Worm (Caenorhabditis elegans) whole organism, late embryonic: ENCODE measurements around the gene F09B12.5.

Source experiments
- C08G9.2 ChIP-seq: sonication (generic microtip); optimal IDR thresholded peaks from 2 replicates; lab custom pipeline; 2016; ENCODE audit warnings: mild to moderate bottlenecking, missing genetic modification characterization, moderate library complexity, missing compliant biosample characterization
- C38D4.7 ChIP-seq: fragments of 200-800 bp; sonication (Bioruptor generic); optimal IDR thresholded peaks from 2 replicates; lab custom pipeline; 2018; ENCODE audit warnings: mild to moderate bottlenecking, missing genetic modification characterization, moderate library complexity, missing compliant biosample characterization
- F13H6.1 ChIP-seq: sonication (generic microtip); optimal IDR thresholded peaks from 2 replicates; lab custom pipeline; 2016; ENCODE audit warnings: missing genetic modification characterization, missing compliant biosample characterization
- K02D7.2 ChIP-seq: sonication (generic microtip); optimal IDR thresholded peaks from 2 replicates; lab custom pipeline; 2017; ENCODE audit warnings: mild to moderate bottlenecking, missing genetic modification characterization, missing compliant biosample characterization
- T23F11.4 ChIP-seq: fragments of 200-800 bp; sonication (Bioruptor generic); optimal IDR thresholded peaks from 2 replicates; lab custom pipeline; 2018; ENCODE audit warnings: mild to moderate bottlenecking, missing genetic modification characterization, missing compliant biosample characterization
- ahr-1 ChIP-seq: sonication (generic microtip); optimal IDR thresholded peaks from 2 replicates; lab custom pipeline; 2016; ENCODE audit warnings: missing genetic modification characterization, missing compliant biosample characterization
- ama-1 ChIP-seq: fragments of 150-350 bp; optimal IDR thresholded peaks from 2 replicates; lab custom pipeline; 2014
- ceh-14 ChIP-seq: sonication (generic microtip); optimal IDR thresholded peaks from 2 replicates; lab custom pipeline; 2016; ENCODE audit warnings: missing genotype, missing genetic modification characterization, missing compliant biosample characterization
- ceh-18 ChIP-seq: sonication (generic microtip); optimal IDR thresholded peaks from 2 replicates; lab custom pipeline; 2016; ENCODE audit warnings: missing genetic modification characterization, missing compliant biosample characterization
- ceh-19 ChIP-seq: fragments of 200-800 bp; sonication (Bioruptor generic); optimal IDR thresholded peaks from 2 replicates; lab custom pipeline; 2018; ENCODE audit warnings: mild to moderate bottlenecking, missing genetic modification characterization, missing compliant biosample characterization
- ceh-2 ChIP-seq: sonication (generic microtip); optimal IDR thresholded peaks from 2 replicates; lab custom pipeline; 2016; ENCODE audit warnings: missing genotype, missing genetic modification characterization, missing compliant biosample characterization
- ceh-22 ChIP-seq: sonication (generic microtip); optimal IDR thresholded peaks from 2 replicates; lab custom pipeline; 2017; ENCODE audit warnings: missing biosample characterization, missing genetic modification characterization
- ceh-24 ChIP-seq: sonication (generic microtip); optimal IDR thresholded peaks from 2 replicates; lab custom pipeline; 2016; ENCODE audit warnings: mild to moderate bottlenecking, missing genetic modification characterization, missing compliant biosample characterization
- ceh-34 ChIP-seq: sonication (generic microtip); optimal IDR thresholded peaks from 2 replicates; lab custom pipeline; 2016; ENCODE audit warnings: mild to moderate bottlenecking, missing genetic modification characterization, missing compliant biosample characterization
- ceh-6 ChIP-seq: fragments of 200-800 bp; sonication (Bioruptor generic); optimal IDR thresholded peaks from 2 replicates; lab custom pipeline; 2018; ENCODE audit warnings: mild to moderate bottlenecking, missing genetic modification characterization, missing compliant biosample characterization
- elt-4 ChIP-seq: sonication (generic microtip); optimal IDR thresholded peaks from 2 replicates; lab custom pipeline; 2016; ENCODE audit warnings: missing genetic modification characterization, missing compliant biosample characterization
- fkh-10 ChIP-seq: fragments of 150-350 bp; optimal IDR thresholded peaks from 2 replicates; lab custom pipeline; 2014; ENCODE audit warnings: missing biosample characterization, missing genetic modification reagents, missing genetic modification characterization
- fkh-6 ChIP-seq: sonication (generic microtip); optimal IDR thresholded peaks from 2 replicates; lab custom pipeline; 2016; ENCODE audit warnings: missing genetic modification characterization, missing compliant biosample characterization
- hlh-13 ChIP-seq: fragments of 200-800 bp; sonication (Bioruptor generic); optimal IDR thresholded peaks from 2 replicates; lab custom pipeline; 2018; ENCODE audit warnings: mild to moderate bottlenecking, missing genetic modification characterization, missing compliant biosample characterization
- hlh-30 ChIP-seq: sonication (generic microtip); optimal IDR thresholded peaks from 2 replicates; lab custom pipeline; 2017; ENCODE audit warnings: antibody characterized with exemption, missing genetic modification characterization, missing compliant biosample characterization; ENCODE audit not compliant: insufficient read depth
- hlh-8 ChIP-seq: sonication (generic microtip); optimal IDR thresholded peaks from 2 replicates; lab custom pipeline; 2016; ENCODE audit warnings: missing genotype, missing genetic modification characterization, missing compliant biosample characterization
- lin-11 ChIP-seq: fragments of 200-800 bp; sonication (Bioruptor generic); optimal IDR thresholded peaks from 2 replicates; lab custom pipeline; 2018; ENCODE audit warnings: mild to moderate bottlenecking, missing genetic modification characterization, missing compliant biosample characterization
- mec-3 ChIP-seq: sonication (generic microtip); optimal IDR thresholded peaks from 2 replicates; lab custom pipeline; 2016; ENCODE audit warnings: borderline replicate concordance, missing genetic modification characterization, missing compliant biosample characterization
- nhr-11 ChIP-seq: fragments of 150-350 bp; optimal IDR thresholded peaks from 2 replicates; lab custom pipeline; 2014; ENCODE audit warnings: missing biosample characterization, missing genetic modification characterization
- pat-9 ChIP-seq: fragments of 200-800 bp; sonication (Bioruptor generic); optimal IDR thresholded peaks from 2 replicates; lab custom pipeline; 2018; ENCODE audit warnings: mild to moderate bottlenecking, missing genetic modification characterization, moderate library complexity, missing compliant biosample characterization
- pax-1 ChIP-seq: fragments of 150-350 bp; optimal IDR thresholded peaks from 2 replicates; lab custom pipeline; 2014; ENCODE audit warnings: missing biosample characterization, missing genetic modification characterization
- pha-2 ChIP-seq: sonication (generic microtip); optimal IDR thresholded peaks from 2 replicates; lab custom pipeline; 2017; ENCODE audit warnings: mild to moderate bottlenecking, missing genetic modification characterization, missing compliant biosample characterization
- pqm-1 ChIP-seq: sonication (generic microtip); optimal IDR thresholded peaks from 2 replicates; lab custom pipeline; 2016; ENCODE audit warnings: missing genetic modification characterization, missing compliant biosample characterization
- ref-2 ChIP-seq: sonication (generic microtip); optimal IDR thresholded peaks from 2 replicates; lab custom pipeline; 2016; ENCODE audit warnings: missing genetic modification characterization, missing compliant biosample characterization
- tbx-2 ChIP-seq: sonication (generic microtip); optimal IDR thresholded peaks from 2 replicates; lab custom pipeline; 2016; ENCODE audit warnings: missing genetic modification characterization, missing compliant biosample characterization
- tbx-7 ChIP-seq: sonication (generic microtip); optimal IDR thresholded peaks from 2 replicates; lab custom pipeline; 2016; ENCODE audit warnings: missing genotype, missing genetic modification characterization, missing compliant biosample characterization
- ttx-3 ChIP-seq: sonication (generic microtip); optimal IDR thresholded peaks from 2 replicates; lab custom pipeline; 2016; ENCODE audit warnings: missing genetic modification reagents, missing genetic modification characterization, missing compliant biosample characterization
- unc-42 ChIP-seq: sonication (generic microtip); optimal IDR thresholded peaks from 2 replicates; lab custom pipeline; 2016; ENCODE audit warnings: missing genotype, missing genetic modification characterization, missing compliant biosample characterization
- unc-86 ChIP-seq: sonication (generic microtip); optimal IDR thresholded peaks from 2 replicates; lab custom pipeline; 2016; ENCODE audit warnings: missing genetic modification characterization, missing compliant biosample characterization

Gene F09B12.5

ce11 chrX:15050006-15050405 lies 34.5 kb upstream of the F09B12.5 start:
- no peak for TF ChIP-seq tbx-7 (tag; lab: Kevin White, UChicago)
- no peak for TF ChIP-seq ceh-19
- TF ChIP-seq nhr-11 (tag; lab: Kevin White, UChicago), result no peak
- TF ChIP-seq ttx-3, result no peak
- TF ChIP-seq unc-42 (tag; lab: Kevin White, UChicago), result no peak
- no peak for TF ChIP-seq T23F11.4
- TF ChIP-seq ceh-14 (tag; lab: Kevin White, UChicago), result no peak
- no peak for TF ChIP-seq elt-4 (tag; lab: Kevin White, UChicago)
- no peak for TF ChIP-seq unc-86 (tag; lab: Kevin White, UChicago)

DNA sequence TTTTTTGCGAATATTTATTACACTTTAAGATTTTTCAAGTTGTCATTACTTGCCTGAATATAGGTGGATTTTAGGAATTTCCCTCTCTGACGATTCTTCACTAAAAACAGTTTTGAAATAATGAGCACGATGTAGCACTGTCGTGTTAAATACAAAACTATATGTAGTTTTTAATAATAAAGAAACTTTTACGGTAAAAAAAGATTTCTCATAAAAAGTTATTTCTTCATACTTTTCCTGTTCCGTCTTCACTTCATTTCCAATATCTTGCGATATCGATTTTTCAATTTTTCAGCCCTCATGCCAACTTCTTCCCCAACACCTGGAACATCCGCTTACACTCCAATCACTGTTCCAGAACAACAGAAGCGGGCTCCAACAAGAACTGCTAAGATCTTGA lies 32.1 kb upstream of the F09B12.5 start, which contains the start of gene H03G16.6:
TSS of gene H03G16.6 (plus strand) at position 301 of the 400 bp plus-strand sequence.
- TF ChIP-seq hlh-8 (tag; lab: Kevin White, UChicago), result no peak
- TF ChIP-seq fkh-10 (GFP tag; lab: Kevin White, UChicago), result no peak
- TF ChIP-seq hlh-30 (tag; lab: Kevin White, UChicago), result no peak
- TF ChIP-seq mec-3, result no peak
- TF ChIP-seq pqm-1 (tag; lab: Kevin White, UChicago), result no peak
- no peak for TF ChIP-seq ceh-24 (tag; lab: Kevin White, UChicago)
- TF ChIP-seq ceh-14 (tag; lab: Kevin White, UChicago), result no peak
- TF ChIP-seq unc-42 (tag; lab: Kevin White, UChicago), result no peak
- TF ChIP-seq ama-1 (lab: Kevin White, UChicago), result no peak
- TF ChIP-seq, all 69 proteins: peak for 0

ce11 chrX:15053223-15053933 lies 31.1 kb upstream of the F09B12.5 start, which contains the start of gene H03G16.1:
H03G16.1 (plus strand) TSS chrX:15053883.
- TF ChIP-seq ceh-14 (tag; lab: Kevin White, UChicago) (no peak), ref-2 (tag; lab: Kevin White, UChicago) (no peak), pax-1 (no peak), ttx-3 (no peak), ceh-18 (tag; lab: Kevin White, UChicago) (no peak), T23F11.4 (no peak), C08G9.2 (tag; lab: Kevin White, UChicago) (no peak), ahr-1 (no peak), tbx-2 (no peak)
- TF ChIP-seq, all 69 proteins: peak for 0

DNA sequence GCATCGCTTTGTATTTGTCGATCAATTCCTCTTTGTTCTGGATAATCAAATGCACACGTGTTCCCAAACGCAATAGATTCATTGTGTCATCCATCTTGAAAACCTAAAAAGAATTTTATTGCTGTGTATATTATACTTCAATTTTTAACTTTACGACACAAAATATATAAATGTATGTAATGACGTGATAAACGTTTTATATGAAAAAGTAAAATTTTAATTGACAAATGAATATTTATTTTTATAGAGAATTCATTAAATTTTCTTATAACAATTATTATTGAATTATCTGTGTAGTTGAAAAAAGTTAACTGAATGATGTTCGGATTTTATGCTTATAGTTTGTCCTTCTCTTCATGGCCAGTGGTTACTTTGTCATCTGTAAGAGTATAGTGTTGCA lies 28.6 kb upstream of the F09B12.5 start, which contains the start of gene H03G16.7:
TSS of gene H03G16.7 (minus strand) at position 101 of the 400 bp plus-strand sequence.
- no peak for TF ChIP-seq ceh-22 (tag; lab: Kevin White, UChicago)
- TF ChIP-seq tbx-2, result no peak
- no peak for TF ChIP-seq C38D4.7
- TF ChIP-seq nhr-11 (tag; lab: Kevin White, UChicago), result no peak
- no peak for TF ChIP-seq ceh-2 (tag; lab: Kevin White, UChicago)
- TF ChIP-seq ceh-34, result no peak
- no peak for TF ChIP-seq lin-11
- no peak for TF ChIP-seq mec-3
- no peak for TF ChIP-seq F13H6.1 (tag; lab: Kevin White, UChicago)
- no peak for TF ChIP-seq fkh-6 (tag; lab: Kevin White, UChicago)
- TF ChIP-seq ahr-1, result no peak
- no peak for TF ChIP-seq hlh-13
- TF ChIP-seq K02D7.2, result no peak
- TF ChIP-seq pat-9 (tag; lab: Kevin White, UChicago), result no peak
- no peak for TF ChIP-seq hlh-8 (tag; lab: Kevin White, UChicago)
- TF ChIP-seq ceh-19, result no peak
- TF ChIP-seq hlh-30 (tag; lab: Kevin White, UChicago), result no peak
- TF ChIP-seq ceh-6, result no peak

DNA sequence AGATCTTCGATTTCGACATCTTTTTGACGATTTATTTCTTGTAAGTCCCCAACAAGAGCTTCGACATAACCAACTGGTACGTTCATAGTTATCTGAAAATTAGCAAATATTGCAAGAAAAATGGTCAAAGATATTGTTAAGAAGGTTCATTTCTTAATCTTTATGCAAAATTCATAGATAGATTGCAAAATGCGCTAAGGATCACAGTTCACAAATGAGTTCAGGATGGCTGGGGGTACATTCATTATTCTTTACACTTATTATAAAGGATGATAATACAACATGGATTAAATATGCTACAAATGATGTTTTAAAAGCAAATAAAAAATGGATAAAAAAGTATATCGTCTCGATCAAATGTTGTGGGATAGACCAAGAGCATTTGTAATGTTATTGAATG lies 27.8 kb upstream of the F09B12.5 start, which contains the start of gene H03G16.5:
TSS of gene H03G16.5 (minus strand) at position 101 of the 400 bp plus-strand sequence.
- TF ChIP-seq F13H6.1 (tag; lab: Kevin White, UChicago), result no peak
- TF ChIP-seq unc-42 (tag; lab: Kevin White, UChicago), result no peak
- TF ChIP-seq pha-2 (tag; lab: Kevin White, UChicago), result no peak
- no peak for TF ChIP-seq ref-2 (tag; lab: Kevin White, UChicago)
- no peak for TF ChIP-seq ceh-19
- TF ChIP-seq C08G9.2 (tag; lab: Kevin White, UChicago), result no peak
- TF ChIP-seq fkh-10 (GFP tag; lab: Kevin White, UChicago), result no peak
